Worm (Caenorhabditis elegans) whole organism, L2 larva: ENCODE data around the gene T19C9.10.

Experiments
- R02D3.7 ChIP-seq: fragments of 150-350 bp; optimal IDR thresholded peaks from 2 replicates; lab custom pipeline; 2014; ENCODE audit warnings: missing biosample characterization, missing genetic modification characterization
- gmeb-1 ChIP-seq: fragments of 150-350 bp; optimal IDR thresholded peaks from 2 replicates; lab custom pipeline; 2014; ENCODE audit warnings: missing biosample characterization, missing genetic modification characterization
- nhr-6 ChIP-seq: fragments of 150-350 bp; optimal IDR thresholded peaks from 2 replicates; lab custom pipeline; 2014; ENCODE audit warnings: missing biosample characterization, missing genetic modification characterization
- nhr-77 ChIP-seq: fragments of 150-350 bp; optimal IDR thresholded peaks from 2 replicates; lab custom pipeline; 2014; ENCODE audit warnings: missing biosample characterization, missing genetic modification characterization
- peb-1 ChIP-seq: fragments of 150-350 bp; optimal IDR thresholded peaks from 2 replicates; lab custom pipeline; 2014; ENCODE audit warnings: missing biosample characterization, missing genetic modification characterization
- sma-9 ChIP-seq, 2 experiments: fragments of 150-350 bp in 1 of 2; sonication (generic microtip) in 1 of 2; optimal IDR thresholded peaks; 2 replicates each; lab custom pipeline; 2014 to 2016; ENCODE audit warnings: missing genetic modification characterization in 2 of 2, mild to moderate bottlenecking in 1 of 2, missing biosample characterization in 1 of 2, missing compliant biosample characterization in 1 of 2, missing genetic modification reagents in 1 of 2, moderate library complexity in 1 of 2
- unc-55 ChIP-seq: fragments of 150-350 bp; sonication (generic microtip); optimal IDR thresholded peaks from 3 replicates; lab custom pipeline; 2014; ENCODE audit warnings: missing biosample characterization, missing genetic modification reagents, missing genetic modification characterization

DNA sequence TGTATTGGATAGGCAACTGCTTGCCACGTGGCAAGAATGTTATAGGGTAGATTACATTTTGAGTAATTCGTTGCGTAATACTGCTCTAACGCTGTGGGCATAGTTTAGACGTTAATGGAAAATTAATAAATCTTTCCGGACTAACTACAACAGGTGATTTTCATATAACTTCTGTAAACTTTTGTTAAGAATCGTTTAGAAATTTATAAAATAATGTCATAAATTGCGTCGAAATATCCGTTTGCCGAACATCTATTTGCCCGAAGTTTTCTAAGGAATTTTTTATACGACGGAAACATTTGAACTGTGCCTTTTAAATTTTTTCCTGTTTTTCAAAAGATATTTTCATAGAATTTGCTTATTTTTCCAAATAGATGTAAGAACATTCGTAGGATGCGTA lies 10.3 kb upstream of the T19C9.10 start, which contains the start of gene srh-112:
- TF ChIP-seq unc-55 (GFP tag; lab: Kevin White, UChicago), result no peak
- TF ChIP-seq nhr-6 (tag; lab: Kevin White, UChicago), result no peak
- TF ChIP-seq sma-9 (GFP tag; optimal IDR thresholded peaks at IDR 0.05; lab: Kevin White, UChicago), result no peak
- TF ChIP-seq sma-9 (tag; optimal IDR thresholded peaks at IDR 0.05; lab: Kevin White, UChicago), result no peak
- TF ChIP-seq R02D3.7, result no peak
- TF ChIP-seq peb-1 (tag; lab: Kevin White, UChicago), result no peak
- no peak for TF ChIP-seq gmeb-1 (tag; lab: Kevin White, UChicago)
- TF ChIP-seq nhr-77 (tag; lab: Kevin White, UChicago), result no peak
